Fruit fly (Drosophila melanogaster) S2 (cell line): ENCODE results near the gene Faa.

Experiments
- CG8478 ChIP-seq: fragments of >200 bp; optimal IDR thresholded peaks from 2 replicates; lab custom pipeline; 2018
- CTCF ChIP-seq, 2 experiments: fragments of >200 bp; optimal IDR thresholded peaks; 2 replicates each; lab custom pipeline; 2018

- no peak for TF ChIP-seq CG8478 (lab: Kevin White, UChicago)
- no peak for TF ChIP-seq CTCF (optimal IDR thresholded peaks at IDR 0.05; lab: Kevin White, UChicago)
These were observed 29.8 kb upstream of the Faa start, which contains the start of gene Fit1 for dm6 chr3L:4103258-4104247.
